Fruit fly (Drosophila melanogaster) whole organism, embryonic: ENCODE results near the gene ca.
A peak's percentile ranks its signal among the peaks of the same experiment; 100 is the strongest.

Experiments
- Ada2b ChIP-seq: fragments of 200-800 bp; sonication (Bioruptor generic); IDR thresholded peaks from 2 replicates; pipeline ENCODE4 v1.3.6; 2022; ENCODE audit warnings: missing biosample characterization, missing genetic modification characterization
- Aef1 ChIP-seq: fragments of 200-800 bp; sonication (Bioruptor generic); IDR thresholded peaks from 3 replicates; pipeline ENCODE4 v1.3.6; 2022; ENCODE audit warnings: missing biosample characterization, missing genetic modification characterization
- Atf-2 ChIP-seq: fragments of 200-800 bp; sonication (Bioruptor generic); optimal IDR thresholded peaks from 2 replicates; lab custom pipeline; 2016; ENCODE audit warnings: missing biosample characterization, missing genetic modification characterization
- Awh ChIP-seq: fragments of 200-800 bp; sonication (Bioruptor generic); IDR thresholded peaks from 2 replicates; pipeline ENCODE4, ENCODE4 v1.3.6; 2022; ENCODE audit warnings: missing biosample characterization, missing genetic modification characterization
- B-H1 ChIP-seq: fragments of 200-800 bp; sonication (Bioruptor generic); IDR thresholded peaks from 3 replicates; pipeline ENCODE4 v1.3.6; 2022; ENCODE audit warnings: missing biosample characterization, missing genetic modification characterization
- Bgb ChIP-seq: fragments of 200-800 bp; sonication (Bioruptor generic); IDR thresholded peaks from 2 replicates; pipeline ENCODE4 v1.3.6; 2022; ENCODE audit warnings: missing biosample characterization, missing genetic modification characterization; ENCODE audit not compliant: partially characterized antibody
- BtbVII ChIP-seq: fragments of 200-800 bp; sonication (Bioruptor generic); optimal IDR thresholded peaks from 3 replicates; lab custom pipeline; 2017; ENCODE audit warnings: missing biosample characterization, mild to moderate bottlenecking, missing genetic modification characterization
- CG11695 ChIP-seq: fragments of 200-800 bp; sonication (Bioruptor generic); IDR thresholded peaks from 3 replicates; pipeline ENCODE4 v1.3.6; 2022; ENCODE audit warnings: missing biosample characterization, missing genetic modification characterization
- CG13424 ChIP-seq: fragments of 200-800 bp; sonication (Bioruptor generic); optimal IDR thresholded peaks from 2 replicates; lab custom pipeline; 2019; ENCODE audit warnings: missing biosample characterization, mild to moderate bottlenecking, missing genetic modification characterization, moderate library complexity
- CG15601 ChIP-seq: fragments of 200-800 bp; sonication (Bioruptor generic); optimal IDR thresholded peaks from 3 replicates; lab custom pipeline; 2019; ENCODE audit warnings: missing biosample characterization, mild to moderate bottlenecking, missing genetic modification characterization, moderate library complexity
- CG30020 ChIP-seq: fragments of 200-800 bp; optimal IDR thresholded peaks from 2 replicates; lab custom pipeline; 2019; ENCODE audit warnings: missing biosample characterization, mild to moderate bottlenecking, missing genetic modification characterization, moderate library complexity
- CG3163 ChIP-seq: fragments of 200-800 bp; sonication (Bioruptor generic); optimal IDR thresholded peaks from 3 replicates; lab custom pipeline; 2016; ENCODE audit warnings: missing biosample characterization, missing genetic modification characterization
- CG33557 ChIP-seq: fragments of 200-800 bp; sonication (Bioruptor generic); optimal IDR thresholded peaks from 2 replicates; lab custom pipeline; 2019; ENCODE audit warnings: missing biosample characterization, mild to moderate bottlenecking, missing genetic modification characterization, moderate library complexity
- CG4617 ChIP-seq: fragments of 200-800 bp; sonication (Bioruptor generic); optimal IDR thresholded peaks from 3 replicates; lab custom pipeline; 2016; ENCODE audit warnings: missing biosample characterization, missing genetic modification characterization, borderline replicate concordance
- CG6254 ChIP-seq: fragments of 200-800 bp; sonication (Bioruptor generic); optimal IDR thresholded peaks from 3 replicates; lab custom pipeline; 2017; ENCODE audit warnings: mild to moderate bottlenecking, missing biosample characterization, missing genetic modification reagents, missing genetic modification characterization
- CG6683 ChIP-seq: fragments of 200-800 bp; sonication (Bioruptor generic); optimal IDR thresholded peaks from 2 replicates; lab custom pipeline; 2017; ENCODE audit warnings: missing biosample characterization, mild to moderate bottlenecking, missing genetic modification characterization, missing genetic modification reagents
- CG6813 ChIP-seq: fragments of 200-800 bp; sonication (Bioruptor generic); optimal IDR thresholded peaks from 2 replicates; lab custom pipeline; 2017; ENCODE audit warnings: missing biosample characterization, missing genetic modification characterization, mild to moderate bottlenecking, moderate library complexity, missing genetic modification reagents
- CG7271 ChIP-seq: fragments of 200-800 bp; sonication (Bioruptor generic); optimal IDR thresholded peaks from 2 replicates; lab custom pipeline; 2018; ENCODE audit warnings: missing biosample characterization, mild to moderate bottlenecking, missing genetic modification characterization, moderate library complexity
- CG7556 ChIP-seq: fragments of 200-800 bp; sonication (Bioruptor generic); optimal IDR thresholded peaks from 2 replicates; lab custom pipeline; 2017; ENCODE audit warnings: missing biosample characterization, mild to moderate bottlenecking, missing genetic modification characterization
- CkIIα-i1 ChIP-seq: fragments of 200-800 bp; sonication (Bioruptor generic); IDR thresholded peaks from 2 replicates; pipeline ENCODE4 v1.3.6; 2022; ENCODE audit warnings: missing biosample characterization, missing genetic modification characterization
- CoRest ChIP-seq: fragments of 200-800 bp; sonication (Bioruptor generic); optimal IDR thresholded peaks from 3 replicates; lab custom pipeline; 2018; ENCODE audit warnings: missing biosample characterization, mild to moderate bottlenecking, missing genetic modification characterization, moderate library complexity
- Dek ChIP-seq: fragments of 200-800 bp; sonication (Bioruptor generic); optimal IDR thresholded peaks from 3 replicates; lab custom pipeline; 2019; ENCODE audit warnings: missing biosample characterization, mild to moderate bottlenecking, missing genetic modification characterization, moderate library complexity
- Gsc ChIP-seq: fragments of 200-800 bp; sonication (Bioruptor generic); IDR thresholded peaks from 2 replicates; pipeline ENCODE4 v1.3.6; 2022; ENCODE audit warnings: missing biosample characterization, missing genetic modification characterization
- HLH3B ChIP-seq: fragments of 200-800 bp; sonication (Bioruptor generic); IDR thresholded peaks from 2 replicates; pipeline ENCODE4 v1.3.6; 2022; ENCODE audit warnings: missing biosample characterization, missing genetic modification characterization
- Hr3 ChIP-seq: fragments of 200-800 bp; sonication (Bioruptor generic); optimal IDR thresholded peaks from 3 replicates; lab custom pipeline; 2016; ENCODE audit warnings: missing biosample characterization, missing genetic modification characterization
- Max ChIP-seq: fragments of 200-800 bp; sonication (Bioruptor generic); optimal IDR thresholded peaks from 2 replicates; lab custom pipeline; 2016; ENCODE audit warnings: missing biosample characterization, mild to moderate bottlenecking, missing genetic modification characterization
- Pdp1 ChIP-seq, 2 experiments: fragments of 200-800 bp; sonication (Bioruptor generic); optimal IDR thresholded peaks; 3 replicates each; lab custom pipeline; 2016; ENCODE audit warnings: missing biosample characterization in 2 of 2, missing genetic modification characterization in 2 of 2, mild to moderate bottlenecking in 1 of 2, moderate library complexity in 1 of 2
- Ptx1 ChIP-seq: fragments of 200-800 bp; sonication (Bioruptor generic); IDR thresholded peaks from 2 replicates; pipeline ENCODE4 v1.3.6; 2022; ENCODE audit warnings: missing biosample characterization, missing genetic modification characterization
- Side ChIP-seq: fragments of 200-800 bp; sonication (Bioruptor generic); optimal IDR thresholded peaks from 2 replicates; lab custom pipeline; 2016; ENCODE audit warnings: missing biosample characterization, missing genetic modification characterization
- Sry-δ ChIP-seq: fragments of 200-800 bp; sonication (Bioruptor generic); optimal IDR thresholded peaks from 2 replicates; lab custom pipeline; 2016; ENCODE audit warnings: missing biosample characterization, missing genetic modification characterization
- Xbp1 ChIP-seq: fragments of 200-800 bp; sonication (Bioruptor generic); optimal IDR thresholded peaks from 3 replicates; lab custom pipeline; 2016; ENCODE audit warnings: missing biosample characterization, mild to moderate bottlenecking, missing genetic modification characterization
- ac ChIP-seq: fragments of 200-800 bp; sonication (Bioruptor generic); optimal IDR thresholded peaks from 3 replicates; lab custom pipeline; 2017; ENCODE audit warnings: missing biosample characterization, mild to moderate bottlenecking, missing genetic modification characterization
- bigmax ChIP-seq: fragments of 200-800 bp; sonication (Bioruptor generic); optimal IDR thresholded peaks from 2 replicates; lab custom pipeline; 2018; ENCODE audit warnings: missing biosample characterization, mild to moderate bottlenecking, missing genetic modification characterization
- croc ChIP-seq: fragments of 200-800 bp; sonication (Bioruptor generic); conservative IDR thresholded peaks from 3 replicates; pipeline ENCODE4 v1.3.6; 2022; ENCODE audit warnings: missing biosample characterization, missing genetic modification characterization
- da ChIP-seq: fragments of 200-800 bp; sonication (Bioruptor generic); optimal IDR thresholded peaks from 2 replicates; lab custom pipeline; 2016; ENCODE audit warnings: missing biosample characterization, missing genetic modification characterization
- dmrt11E ChIP-seq: fragments of 200-800 bp; sonication (Bioruptor generic); optimal IDR thresholded peaks from 3 replicates; lab custom pipeline; 2018; ENCODE audit warnings: missing biosample characterization, mild to moderate bottlenecking, missing genetic modification characterization, moderate library complexity
- dysf ChIP-seq: fragments of 200-800 bp; sonication (Bioruptor generic); IDR thresholded peaks from 3 replicates; pipeline ENCODE4 v1.3.6; 2022; ENCODE audit warnings: missing biosample characterization, missing genetic modification characterization
- en ChIP-seq: fragments of 200-800 bp; sonication (Bioruptor generic); optimal IDR thresholded peaks from 2 replicates; lab custom pipeline; 2016; ENCODE audit warnings: missing biosample characterization, missing genetic modification characterization
- fd96Cb ChIP-seq: fragments of 200-800 bp; sonication (Bioruptor generic); optimal IDR thresholded peaks from 2 replicates; lab custom pipeline; 2018; ENCODE audit warnings: missing biosample characterization, mild to moderate bottlenecking, missing genetic modification characterization, moderate library complexity
- gfzf ChIP-seq: fragments of 200-800 bp; sonication (Bioruptor generic); optimal IDR thresholded peaks from 2 replicates; lab custom pipeline; 2016; ENCODE audit warnings: missing biosample characterization, mild to moderate bottlenecking, missing genetic modification characterization, moderate library complexity
- grau ChIP-seq: fragments of 200-800 bp; optimal IDR thresholded peaks from 3 replicates; lab custom pipeline; 2019; ENCODE audit warnings: missing biosample characterization, mild to moderate bottlenecking, missing genetic modification characterization, moderate library complexity
- hth ChIP-seq: fragments of >200 bp; optimal IDR thresholded peaks from 2 replicates; lab custom pipeline; 2017; ENCODE audit warnings: inconsistent platforms
- inv ChIP-seq: fragments of 200-800 bp; sonication (Bioruptor generic); IDR thresholded peaks from 2 replicates; pipeline ENCODE4 v1.3.6; 2022; ENCODE audit warnings: missing biosample characterization, missing genetic modification characterization; ENCODE audit not compliant: partially characterized antibody
- maf-S ChIP-seq: fragments of 200-800 bp; sonication (Bioruptor generic); optimal IDR thresholded peaks from 2 replicates; lab custom pipeline; 2016; ENCODE audit warnings: missing biosample characterization, missing genetic modification characterization
- pnt ChIP-seq: fragments of 200-800 bp; sonication (Bioruptor generic); optimal IDR thresholded peaks from 3 replicates; lab custom pipeline; 2016; ENCODE audit warnings: missing biosample characterization, missing genetic modification characterization
- sqz ChIP-seq: fragments of 200-800 bp; sonication (Bioruptor generic); optimal IDR thresholded peaks from 3 replicates; lab custom pipeline; 2018; ENCODE audit warnings: missing biosample characterization, mild to moderate bottlenecking, missing genetic modification characterization
- sug ChIP-seq: fragments of 200-800 bp; optimal IDR thresholded peaks from 2 replicates; lab custom pipeline; 2019; ENCODE audit warnings: missing biosample characterization, mild to moderate bottlenecking, missing genetic modification characterization, moderate library complexity
- tin ChIP-seq: fragments of 200-800 bp; sonication (Bioruptor generic); optimal IDR thresholded peaks from 3 replicates; lab custom pipeline; 2016; ENCODE audit warnings: missing biosample characterization, missing genetic modification characterization
- toy ChIP-seq: fragments of 200-800 bp; sonication (Bioruptor generic); IDR thresholded peaks from 2 replicates; pipeline ENCODE4 v1.3.6; 2022; ENCODE audit warnings: missing biosample characterization, missing genetic modification characterization
- z ChIP-seq: fragments of 200-800 bp; sonication (Bioruptor generic); IDR thresholded peaks from 3 replicates; pipeline ENCODE4 v1.3.6; 2022; ENCODE audit warnings: missing biosample characterization, missing genetic modification characterization

ca gene

dm6 chr3R:29798966-29799680, 7.5 kb upstream of the ca start, which contains the start of the genes Rnb and Drice (continued):
- no peak for TF ChIP-seq CkIIα-i1 (GFP tag; lab: Robert Waterston, UW)
- peak; percentile 61 for TF ChIP-seq Bgb (GFP tag; lab: Robert Waterston, UW)
- TF ChIP-seq tin: peak; percentile 38
- TF ChIP-seq BtbVII (GFP tag; lab: Kevin White, UChicago): no peak
- no peak for TF ChIP-seq toy
- no peak for TF ChIP-seq B-H1 (GFP tag; lab: Robert Waterston, UW)
- TF ChIP-seq inv (GFP tag; lab: Robert Waterston, UW): peak; percentile 60
- peak; percentile 53 for TF ChIP-seq Xbp1
- no peak for TF ChIP-seq HLH3B (GFP tag; lab: Robert Waterston, UW)
- peak in 1 of 2 experiments; percentile 39 for TF ChIP-seq Pdp1 (GFP tag; optimal IDR thresholded peaks at IDR 0.05; lab: Kevin White, UChicago)
- TF ChIP-seq CG13424 (tag; lab: Kevin White, UChicago): peak; percentile 60
- TF ChIP-seq CG30020 (tag; lab: Kevin White, UChicago): no peak
- no peak for TF ChIP-seq CG3163 (GFP tag; lab: Kevin White, UChicago)
- no peak for TF ChIP-seq ac (GFP tag; lab: Kevin White, UChicago)
- no peak for TF ChIP-seq CG7271 (tag; lab: Kevin White, UChicago)
- no peak for TF ChIP-seq en
- peak; percentile 97 for TF ChIP-seq sug (tag; lab: Kevin White, UChicago)
- TF ChIP-seq Awh (GFP tag; lab: Robert Waterston, UW): no peak
- TF ChIP-seq fd96Cb (tag; lab: Kevin White, UChicago): peak; percentile 36
- TF ChIP-seq CG6254 (GFP tag; lab: Kevin White, UChicago): no peak
- TF ChIP-seq Atf-2 (GFP tag; lab: Kevin White, UChicago): no peak
- TF ChIP-seq Ada2b (GFP tag; lab: Robert Waterston, UW): no peak
- peak; percentile 58 for TF ChIP-seq Max (GFP tag; lab: Kevin White, UChicago)
- TF ChIP-seq Aef1: peak; percentile 27; the same call in 1 of the 3 replicates
- TF ChIP-seq Ptx1 (GFP tag; lab: Robert Waterston, UW): peak; percentile 55
- peak; percentile 75 for TF ChIP-seq CoRest
- peak; percentile 29 for TF ChIP-seq CG6683 (GFP tag; lab: Kevin White, UChicago)
- peak; percentile 10 for TF ChIP-seq CG4617 (GFP tag; lab: Kevin White, UChicago)
- TF ChIP-seq Side (GFP tag; lab: Kevin White, UChicago): no peak
- TF ChIP-seq Hr3 (GFP tag; lab: Kevin White, UChicago): peak; percentile 41
- peak; percentile 65 for TF ChIP-seq Sry-δ (GFP tag; lab: Kevin White, UChicago)
- TF ChIP-seq sqz: no peak
- TF ChIP-seq CG15601: peak; percentile 45
- peak; percentile 45 for TF ChIP-seq grau (tag; lab: Kevin White, UChicago)
- no peak for TF ChIP-seq CG11695
- peak; percentile 49 for TF ChIP-seq dmrt11E (tag; lab: Kevin White, UChicago)
- TF ChIP-seq CG6813 (GFP tag; lab: Kevin White, UChicago): peak; percentile 28
- TF ChIP-seq dysf (GFP tag; lab: Robert Waterston, UW): peak; percentile 53; the same call in 2 of the 3 replicates
- no peak for TF ChIP-seq z (GFP tag; lab: Robert Waterston, UW)
- TF ChIP-seq hth: no peak
- no peak for TF ChIP-seq bigmax (GFP tag; lab: Kevin White, UChicago)
- no peak for TF ChIP-seq maf-S
- peak; percentile 37; the same call in 1 of the 3 replicates for TF ChIP-seq croc
- TF ChIP-seq Dek (tag; lab: Kevin White, UChicago): no peak
- no peak for TF ChIP-seq Gsc (GFP tag; lab: Robert Waterston, UW)
- no peak for TF ChIP-seq CG7556
- TF ChIP-seq pnt: no peak
- no peak for TF ChIP-seq da (GFP tag; lab: Kevin White, UChicago)
- peak; percentile 58 for TF ChIP-seq CG33557
- TF ChIP-seq gfzf: peak; percentile 83
